Fruit fly (Drosophila melanogaster) whole organism, embryonic: ENCODE measurements around the gene EMC10.

Experiments
- Adf1 ChIP-seq: fragments of 200-800 bp; sonication (Bioruptor generic); IDR thresholded peaks from 2 replicates; pipeline ENCODE4 v1.3.6; 2022; ENCODE audit warnings: missing biosample characterization, missing genetic modification characterization
- CG10321 ChIP-seq: fragments of 200-800 bp; sonication (Bioruptor generic); IDR thresholded peaks from 2 replicates; pipeline ENCODE4 v1.3.6; 2022; ENCODE audit warnings: missing biosample characterization, missing genetic modification characterization
- CG11695 ChIP-seq: fragments of 200-800 bp; sonication (Bioruptor generic); IDR thresholded peaks from 3 replicates; pipeline ENCODE4 v1.3.6; 2022; ENCODE audit warnings: missing biosample characterization, missing genetic modification characterization
- CG11696 ChIP-seq: fragments of 200-800 bp; sonication (Bioruptor generic); IDR thresholded peaks from 2 replicates; pipeline ENCODE4 v1.3.6; 2022; ENCODE audit warnings: missing biosample characterization, missing genetic modification characterization
- CG14441 ChIP-seq: fragments of 200-800 bp; sonication (Bioruptor generic); IDR thresholded peaks from 2 replicates; pipeline ENCODE4 v1.3.6; 2022; ENCODE audit warnings: missing biosample characterization, missing genetic modification characterization
- CG1832 ChIP-seq: fragments of 200-800 bp; sonication (Bioruptor generic); optimal IDR thresholded peaks from 2 replicates; lab custom pipeline; 2017; ENCODE audit warnings: missing biosample characterization, mild to moderate bottlenecking, missing genetic modification characterization, inconsistent platforms
- CG2199 ChIP-seq: fragments of 200-800 bp; sonication (Bioruptor generic); IDR thresholded peaks from 3 replicates; pipeline ENCODE4 v1.3.6; 2022; ENCODE audit warnings: missing biosample characterization, missing genetic modification characterization
- CG30020 ChIP-seq: fragments of 200-800 bp; optimal IDR thresholded peaks from 2 replicates; lab custom pipeline; 2019; ENCODE audit warnings: missing biosample characterization, mild to moderate bottlenecking, missing genetic modification characterization, moderate library complexity
- CG32767 ChIP-seq: fragments of 200-800 bp; sonication (Bioruptor generic); IDR thresholded peaks from 2 replicates; pipeline ENCODE4 v1.3.6; 2022; ENCODE audit warnings: missing biosample characterization, missing genetic modification characterization
- CG3281 ChIP-seq: fragments of 200-800 bp; sonication (Bioruptor generic); optimal IDR thresholded peaks from 3 replicates; lab custom pipeline; 2017; ENCODE audit warnings: missing biosample characterization, mild to moderate bottlenecking, missing genetic modification characterization
- CG34224 ChIP-seq: fragments of 200-800 bp; sonication (Bioruptor generic); IDR thresholded peaks from 3 replicates; pipeline ENCODE4 v1.3.6; 2022; ENCODE audit warnings: missing biosample characterization, missing genetic modification characterization; ENCODE audit not compliant: partially characterized antibody
- CG3726 ChIP-seq: fragments of 200-800 bp; sonication (Bioruptor generic); IDR thresholded peaks from 3 replicates; pipeline ENCODE4, ENCODE4 v1.3.6; 2022; ENCODE audit warnings: missing biosample characterization, missing genetic modification characterization
- CG4707 ChIP-seq: fragments of 200-800 bp; sonication (Bioruptor generic); optimal IDR thresholded peaks from 2 replicates; lab custom pipeline; 2018; ENCODE audit warnings: missing biosample characterization, mild to moderate bottlenecking, missing genetic modification characterization, moderate library complexity
- CG6254 ChIP-seq: fragments of 200-800 bp; sonication (Bioruptor generic); optimal IDR thresholded peaks from 3 replicates; lab custom pipeline; 2017; ENCODE audit warnings: mild to moderate bottlenecking, missing biosample characterization, missing genetic modification reagents, missing genetic modification characterization
- CG6272 ChIP-seq: fragments of 200-800 bp; sonication (Bioruptor generic); IDR thresholded peaks from 2 replicates; pipeline ENCODE4 v1.3.6; 2022; ENCODE audit warnings: missing biosample characterization, missing genetic modification characterization
- CG6791 ChIP-seq: fragments of 200-800 bp; sonication (Bioruptor generic); IDR thresholded peaks from 3 replicates; pipeline ENCODE4 v1.3.6; 2022; ENCODE audit warnings: missing biosample characterization, missing genetic modification characterization; ENCODE audit not compliant: partially characterized antibody
- CG6813 ChIP-seq: fragments of 200-800 bp; sonication (Bioruptor generic); optimal IDR thresholded peaks from 2 replicates; lab custom pipeline; 2017; ENCODE audit warnings: missing biosample characterization, missing genetic modification characterization, mild to moderate bottlenecking, moderate library complexity, missing genetic modification reagents
- CG8290 ChIP-seq, 3 experiments: fragments of 200-800 bp; sonication (Bioruptor generic); optimal IDR thresholded peaks; 2 replicates each; lab custom pipeline; 2016 to 2019; ENCODE audit warnings: missing biosample characterization in 3 of 3, missing genetic modification characterization in 3 of 3, mild to moderate bottlenecking in 2 of 3, moderate library complexity in 1 of 3
- CoRest ChIP-seq: fragments of 200-800 bp; sonication (Bioruptor generic); optimal IDR thresholded peaks from 3 replicates; lab custom pipeline; 2018; ENCODE audit warnings: missing biosample characterization, mild to moderate bottlenecking, missing genetic modification characterization, moderate library complexity
- Deaf1 ChIP-seq: fragments of 200-800 bp; optimal IDR thresholded peaks from 3 replicates; lab custom pipeline; 2019; ENCODE audit warnings: missing biosample characterization, mild to moderate bottlenecking, missing genetic modification characterization, moderate library complexity
- GATAe ChIP-seq: fragments of 200-800 bp; sonication (Bioruptor generic); conservative IDR thresholded peaks from 2 replicates; pipeline ENCODE4 v1.3.6; 2022; ENCODE audit warnings: missing biosample characterization, missing genetic modification characterization
- HLHmδ ChIP-seq: fragments of 200-800 bp; sonication (Bioruptor generic); optimal IDR thresholded peaks from 2 replicates; lab custom pipeline; 2018; ENCODE audit warnings: missing biosample characterization, mild to moderate bottlenecking, missing genetic modification characterization, moderate library complexity
- Hey ChIP-seq: fragments of 200-800 bp; sonication (Bioruptor generic); optimal IDR thresholded peaks from 3 replicates; lab custom pipeline; 2018; ENCODE audit warnings: missing biosample characterization, mild to moderate bottlenecking, missing genetic modification characterization
- Jarid2 ChIP-seq: fragments of 200-800 bp; sonication (Bioruptor generic); optimal IDR thresholded peaks from 3 replicates; lab custom pipeline; 2017; ENCODE audit warnings: mild to moderate bottlenecking, missing biosample characterization, missing genetic modification reagents, missing genetic modification characterization
- Neu2 ChIP-seq: fragments of 200-800 bp; sonication (Bioruptor generic); optimal IDR thresholded peaks from 3 replicates; lab custom pipeline; 2016; ENCODE audit warnings: missing biosample characterization, missing genetic modification characterization, borderline replicate concordance
- Nf-YB ChIP-seq: fragments of 200-800 bp; sonication (Bioruptor generic); optimal IDR thresholded peaks from 3 replicates; lab custom pipeline; 2019; ENCODE audit warnings: missing biosample characterization, mild to moderate bottlenecking, missing genetic modification characterization, moderate library complexity
- Nf-YC ChIP-seq: fragments of 200-800 bp; optimal IDR thresholded peaks from 3 replicates; lab custom pipeline; 2019; ENCODE audit warnings: missing biosample characterization, mild to moderate bottlenecking, missing genetic modification characterization, moderate library complexity
- Stat92E ChIP-seq, 3 experiments: fragments of >200 bp in 2 of 3; fragments of 200-800 bp in 1 of 3; sonication (Bioruptor generic) in 1 of 3; optimal IDR thresholded peaks; 2 replicates each; lab custom pipeline; 2017 to 2019; ENCODE audit warnings: missing biosample characterization in 3 of 3, missing genetic modification characterization in 3 of 3, mild to moderate bottlenecking in 1 of 3, moderate library complexity in 1 of 3
- ara ChIP-seq: fragments of 200-800 bp; sonication (Bioruptor generic); IDR thresholded peaks from 2 replicates; pipeline ENCODE4 v1.3.6; 2022; ENCODE audit warnings: missing biosample characterization, missing genetic modification characterization
- cad ChIP-seq: fragments of >200 bp; optimal IDR thresholded peaks from 2 replicates; lab custom pipeline; 2017; ENCODE audit warnings: missing biosample characterization, missing genetic modification characterization
- cg ChIP-seq: fragments of 200-800 bp; sonication (Bioruptor generic); optimal IDR thresholded peaks from 3 replicates; lab custom pipeline; 2019; ENCODE audit warnings: missing biosample characterization, mild to moderate bottlenecking, missing genetic modification characterization, moderate library complexity
- chinmo ChIP-seq: fragments of 200-800 bp; sonication (Bioruptor generic); IDR thresholded peaks from 4 replicates; pipeline ENCODE4 v1.3.6; 2022; ENCODE audit warnings: missing biosample characterization, missing genetic modification characterization; ENCODE audit not compliant: partially characterized antibody
- chm ChIP-seq: fragments of 200-800 bp; sonication (Bioruptor generic); IDR thresholded peaks from 2 replicates; pipeline ENCODE4 v1.3.6; 2022; ENCODE audit warnings: missing biosample characterization, missing genetic modification characterization
- ci ChIP-seq: fragments of 200-800 bp; sonication (Bioruptor generic); IDR thresholded peaks from 3 replicates; pipeline ENCODE4 v1.3.6; 2022; ENCODE audit warnings: missing biosample characterization, missing genetic modification characterization
- croc ChIP-seq: fragments of 200-800 bp; sonication (Bioruptor generic); conservative IDR thresholded peaks from 3 replicates; pipeline ENCODE4 v1.3.6; 2022; ENCODE audit warnings: missing biosample characterization, missing genetic modification characterization
- gsb ChIP-seq: fragments of 200-800 bp; sonication (Bioruptor generic); IDR thresholded peaks from 2 replicates; pipeline ENCODE4 v1.3.6; 2022; ENCODE audit warnings: missing biosample characterization, missing genetic modification characterization
- gsb-n ChIP-seq: fragments of 200-800 bp; sonication (Bioruptor generic); optimal IDR thresholded peaks from 3 replicates; lab custom pipeline; 2018; ENCODE audit warnings: missing biosample characterization, mild to moderate bottlenecking, missing genetic modification characterization
- nom ChIP-seq: fragments of 200-800 bp; sonication (Bioruptor generic); optimal IDR thresholded peaks from 2 replicates; lab custom pipeline; 2017; ENCODE audit warnings: missing biosample characterization, missing genetic modification characterization, mild to moderate bottlenecking, moderate library complexity, missing genetic modification reagents
- odd ChIP-seq: fragments of 200-800 bp; sonication (Bioruptor generic); optimal IDR thresholded peaks from 2 replicates; lab custom pipeline; 2017; ENCODE audit warnings: missing biosample characterization, mild to moderate bottlenecking, missing genetic modification characterization
- peb ChIP-seq: fragments of 200-800 bp; sonication (Bioruptor generic); IDR thresholded peaks from 2 replicates; pipeline ENCODE4 v1.3.6; 2022; ENCODE audit warnings: missing biosample characterization, missing genetic modification characterization
- sna ChIP-seq: fragments of 200-800 bp; sonication (Bioruptor generic); IDR thresholded peaks from 2 replicates; pipeline ENCODE4 v1.3.6; 2022; ENCODE audit warnings: missing biosample characterization, missing genetic modification characterization; ENCODE audit not compliant: partially characterized antibody
- sob ChIP-seq: fragments of 200-800 bp; sonication (Bioruptor generic); IDR thresholded peaks from 2 replicates; pipeline ENCODE4 v1.3.6; 2022; ENCODE audit warnings: missing biosample characterization, missing genetic modification characterization
- tna ChIP-seq: fragments of 200-800 bp; sonication (Bioruptor generic); IDR thresholded peaks from 2 replicates; pipeline ENCODE4 v1.3.6; 2022; ENCODE audit warnings: missing biosample characterization, missing genetic modification characterization; ENCODE audit not compliant: partially characterized antibody
- vvl ChIP-seq: fragments of 200-800 bp; sonication (Bioruptor generic); IDR thresholded peaks from 2 replicates; pipeline ENCODE4 v1.3.6; 2022; ENCODE audit warnings: missing biosample characterization, missing genetic modification characterization
- wek ChIP-seq: fragments of 200-800 bp; sonication (Bioruptor generic); optimal IDR thresholded peaks from 3 replicates; lab custom pipeline; 2018; ENCODE audit warnings: missing biosample characterization, mild to moderate bottlenecking, missing genetic modification characterization, moderate library complexity
- yki ChIP-seq: fragments of >200 bp; optimal IDR thresholded peaks from 3 replicates; lab custom pipeline; 2018

EMC10 gene

DNA sequence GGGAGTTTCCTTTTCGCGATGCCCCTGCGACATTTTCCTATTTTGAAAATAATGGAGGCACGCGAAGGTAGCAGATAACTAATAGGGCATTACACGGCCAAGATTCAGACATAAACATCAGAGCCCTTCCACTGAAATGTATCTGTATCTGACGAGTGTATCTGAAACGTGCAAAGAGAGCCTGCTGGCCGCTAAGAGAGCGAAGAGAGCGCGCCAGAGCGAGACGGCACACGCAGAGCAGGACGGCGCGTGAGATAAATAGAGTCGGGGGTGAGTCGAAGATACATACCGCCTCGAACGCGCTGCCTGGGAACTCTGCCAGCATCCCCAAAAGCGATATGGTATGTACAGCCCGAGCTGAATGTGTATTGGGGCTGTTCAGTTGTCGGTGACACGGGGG lies 10.8 kb downstream of the EMC10 start (continued):
- TF ChIP-seq Stat92E (GFP tag; optimal IDR thresholded peaks at IDR 0.05; lab: Kevin White, UChicago): peak in 1 of 3 experiments; percentile 40
- peak; percentile 91 for TF ChIP-seq CG32767 (GFP tag; lab: Robert Waterston, UW)
- peak; percentile 1 for TF ChIP-seq odd
- no peak for TF ChIP-seq croc (GFP tag; lab: Robert Waterston, UW)
- no peak for TF ChIP-seq CG11696 (GFP tag; lab: Robert Waterston, UW)
- 0 out of 2 replicates have a peak, but pooled peaks have one; percentile 17 for TF ChIP-seq peb
- TF ChIP-seq CG34224: peak; percentile 55; the same call in 1 of the 3 replicates
- peak; percentile 50; the same call in 1 of the 4 replicates for TF ChIP-seq chinmo
- TF ChIP-seq wek (GFP tag; lab: Kevin White, UChicago): peak; percentile 9
- TF ChIP-seq vvl (GFP tag; lab: Robert Waterston, UW): peak; percentile 68
- TF ChIP-seq Deaf1 (tag; lab: Kevin White, UChicago): peak; percentile 80
- TF ChIP-seq Hey (tag; lab: Kevin White, UChicago): peak; percentile 5
- no peak for TF ChIP-seq CG3281 (GFP tag; lab: Kevin White, UChicago)
- TF ChIP-seq Neu2 (GFP tag; lab: Kevin White, UChicago): no peak
- peak; percentile 20 for TF ChIP-seq CG4707 (GFP tag; lab: Kevin White, UChicago)
- TF ChIP-seq CG14441 (GFP tag; lab: Robert Waterston, UW): peak; percentile 16; the same call in 1 of the 2 replicates
- peak; percentile 30 for TF ChIP-seq CG6254 (GFP tag; lab: Kevin White, UChicago)
- TF ChIP-seq CG2199: 0 out of 3 replicates have a peak, but pooled peaks have one; percentile 72
- TF ChIP-seq chm (GFP tag; lab: Robert Waterston, UW): peak; percentile 70
- no peak for TF ChIP-seq GATAe (GFP tag; lab: Robert Waterston, UW)
- peak; percentile 35 for TF ChIP-seq nom (GFP tag; lab: Kevin White, UChicago)
- TF ChIP-seq tna: no peak
- TF ChIP-seq CG6813 (GFP tag; lab: Kevin White, UChicago): peak; percentile 5
- TF ChIP-seq CG11695 (GFP tag; lab: Robert Waterston, UW): no peak
- peak; percentile 63 for TF ChIP-seq HLHmδ (GFP tag; lab: Kevin White, UChicago)
- peak; percentile 1 for TF ChIP-seq cad (GFP tag; lab: Kevin White, UChicago)
- peak; percentile 78 for TF ChIP-seq cg (GFP tag; lab: Kevin White, UChicago)
- TF ChIP-seq Adf1: peak; percentile 80
- peak; percentile 66; the same call in 1 of the 2 replicates for TF ChIP-seq sna (GFP tag; lab: Robert Waterston, UW)
- TF ChIP-seq Nf-YB (GFP tag; lab: Kevin White, UChicago): peak; percentile 94
- peak; percentile 11 for TF ChIP-seq CoRest (tag; lab: Kevin White, UChicago)
- peak; percentile 97 for TF ChIP-seq CG1832 (GFP tag; lab: Kevin White, UChicago)
- no peak for TF ChIP-seq gsb
- peak; percentile 58 for TF ChIP-seq Jarid2 (GFP tag; lab: Kevin White, UChicago)
- peak; percentile 78 for TF ChIP-seq CG10321 (GFP tag; lab: Robert Waterston, UW)
- TF ChIP-seq sob (GFP tag; lab: Robert Waterston, UW): 0 out of 2 replicates have a peak, but pooled peaks have one; percentile 18
- TF ChIP-seq Nf-YC: peak; percentile 95
- no peak for TF ChIP-seq CG3726
- TF ChIP-seq CG8290 (GFP tag; optimal IDR thresholded peaks at IDR 0.05; lab: Kevin White, UChicago): no peak
- no peak for TF ChIP-seq CG8290 (tag; optimal IDR thresholded peaks at IDR 0.05; lab: Kevin White, UChicago)
- no peak for TF ChIP-seq ara (GFP tag; lab: Robert Waterston, UW)
- TF ChIP-seq CG6791 (GFP tag; lab: Robert Waterston, UW): no peak
- peak; percentile 78 for TF ChIP-seq ci
- TF ChIP-seq CG30020 (tag; lab: Kevin White, UChicago): no peak
- no peak for TF ChIP-seq CG6272
- peak; percentile 89 for TF ChIP-seq yki (lab: Kevin White, UChicago)
- TF ChIP-seq gsb-n (tag; lab: Kevin White, UChicago): no peak
